Fruit fly (Drosophila melanogaster) whole organism, embryonic: ENCODE measurements around the gene sing.
A peak's percentile ranks its signal among the peaks of the same experiment; 100 is the strongest.

Experiments
- Adf1 ChIP-seq: fragments of 200-800 bp; sonication (Bioruptor generic); IDR thresholded peaks from 2 replicates; pipeline ENCODE4 v1.3.6; 2022; ENCODE audit warnings: missing biosample characterization, missing genetic modification characterization
- CG10543 ChIP-seq: fragments of 200-800 bp; sonication (Bioruptor generic); optimal IDR thresholded peaks from 3 replicates; lab custom pipeline; 2017; ENCODE audit warnings: missing biosample characterization, mild to moderate bottlenecking, missing genetic modification characterization, moderate library complexity
- CG11504 ChIP-seq: fragments of 200-800 bp; sonication (Bioruptor generic); optimal IDR thresholded peaks from 3 replicates; lab custom pipeline; 2019; ENCODE audit warnings: missing biosample characterization, mild to moderate bottlenecking, missing genetic modification characterization, moderate library complexity
- CG12071 ChIP-seq: fragments of 200-800 bp; sonication (Bioruptor generic); optimal IDR thresholded peaks from 3 replicates; lab custom pipeline; 2018; ENCODE audit warnings: missing biosample characterization, mild to moderate bottlenecking, missing genetic modification characterization
- CG1529 ChIP-seq: fragments of 200-800 bp; sonication (Bioruptor generic); optimal IDR thresholded peaks from 3 replicates; lab custom pipeline; 2018; ENCODE audit warnings: missing biosample characterization, missing genetic modification characterization
- CG2120 ChIP-seq: fragments of 200-800 bp; sonication (Bioruptor generic); optimal IDR thresholded peaks from 3 replicates; lab custom pipeline; 2016; ENCODE audit warnings: missing biosample characterization, missing genetic modification characterization
- CG2129 ChIP-seq: fragments of 200-800 bp; sonication (Bioruptor generic); IDR thresholded peaks from 2 replicates; pipeline ENCODE4 v1.3.6; 2022; ENCODE audit warnings: missing biosample characterization, missing genetic modification characterization; ENCODE audit not compliant: partially characterized antibody
- CG2678 ChIP-seq: fragments of 200-800 bp; sonication (Bioruptor generic); optimal IDR thresholded peaks from 3 replicates; lab custom pipeline; 2019; ENCODE audit warnings: missing biosample characterization, mild to moderate bottlenecking, missing genetic modification characterization, moderate library complexity
- CG3065 ChIP-seq: fragments of 200-800 bp; sonication (Bioruptor generic); optimal IDR thresholded peaks from 2 replicates; lab custom pipeline; 2016; ENCODE audit warnings: missing biosample characterization, missing genetic modification characterization
- CG31441 ChIP-seq: fragments of 200-800 bp; sonication (Bioruptor generic); IDR thresholded peaks from 2 replicates; pipeline ENCODE4 v1.3.6; 2022; ENCODE audit warnings: missing biosample characterization, missing genetic modification characterization
- CG3407 ChIP-seq: fragments of 200-800 bp; sonication (Bioruptor generic); optimal IDR thresholded peaks from 2 replicates; lab custom pipeline; 2018; ENCODE audit warnings: missing biosample characterization, mild to moderate bottlenecking, missing genetic modification characterization
- CG43689 ChIP-seq: fragments of 200-800 bp; sonication (Bioruptor generic); IDR thresholded peaks from 2 replicates; pipeline ENCODE4 v1.3.6; 2022; ENCODE audit warnings: missing biosample characterization, missing genetic modification characterization
- CG5180 ChIP-seq: fragments of 200-800 bp; sonication (Bioruptor generic); optimal IDR thresholded peaks from 3 replicates; lab custom pipeline; 2017; ENCODE audit warnings: missing biosample characterization, missing genetic modification characterization, mild to moderate bottlenecking, moderate library complexity, missing genetic modification reagents
- CG6175 ChIP-seq: fragments of 200-800 bp; sonication (Bioruptor generic); IDR thresholded peaks from 3 replicates; pipeline ENCODE4 v1.3.6; 2022; ENCODE audit warnings: missing biosample characterization, missing genetic modification characterization
- CG6683 ChIP-seq: fragments of 200-800 bp; sonication (Bioruptor generic); optimal IDR thresholded peaks from 2 replicates; lab custom pipeline; 2017; ENCODE audit warnings: missing biosample characterization, mild to moderate bottlenecking, missing genetic modification characterization, missing genetic modification reagents
- CG7556 ChIP-seq: fragments of 200-800 bp; sonication (Bioruptor generic); optimal IDR thresholded peaks from 2 replicates; lab custom pipeline; 2017; ENCODE audit warnings: missing biosample characterization, mild to moderate bottlenecking, missing genetic modification characterization
- CG7839 ChIP-seq: fragments of 200-800 bp; sonication (Bioruptor generic); optimal IDR thresholded peaks from 3 replicates; lab custom pipeline; 2018; ENCODE audit warnings: missing biosample characterization, mild to moderate bottlenecking, missing genetic modification characterization, moderate library complexity
- CG8089 ChIP-seq: fragments of 200-800 bp; sonication (Bioruptor generic); optimal IDR thresholded peaks from 3 replicates; lab custom pipeline; 2016; ENCODE audit warnings: missing biosample characterization, missing genetic modification characterization
- Dfd ChIP-seq, 2 experiments: fragments of >200 bp; optimal IDR thresholded peaks; 2 replicates each; lab custom pipeline; 2017; ENCODE audit warnings: missing biosample characterization in 2 of 2, missing genetic modification characterization in 2 of 2
- Gug ChIP-seq: fragments of 200-800 bp; sonication (Bioruptor generic); IDR thresholded peaks from 4 replicates; pipeline ENCODE4 v1.3.6; 2022; ENCODE audit warnings: missing biosample characterization, missing genetic modification characterization
- Hsf ChIP-seq: fragments of 200-800 bp; sonication (Bioruptor generic); optimal IDR thresholded peaks from 3 replicates; lab custom pipeline; 2016; ENCODE audit warnings: missing biosample characterization, missing genetic modification characterization
- Neu2 ChIP-seq: fragments of 200-800 bp; sonication (Bioruptor generic); optimal IDR thresholded peaks from 3 replicates; lab custom pipeline; 2016; ENCODE audit warnings: missing biosample characterization, missing genetic modification characterization, borderline replicate concordance
- Optix ChIP-seq: fragments of 200-800 bp; sonication (Bioruptor generic); IDR thresholded peaks from 3 replicates; pipeline ENCODE4 v1.3.6; 2022; ENCODE audit warnings: missing biosample characterization, missing genetic modification characterization
- Scr ChIP-seq: fragments of 200-800 bp; sonication (Bioruptor generic); IDR thresholded peaks from 2 replicates; pipeline ENCODE4 v1.3.6; 2022; ENCODE audit warnings: missing biosample characterization, missing genetic modification characterization; ENCODE audit not compliant: partially characterized antibody
- Sox100B ChIP-seq: fragments of 200-800 bp; sonication (Bioruptor generic); optimal IDR thresholded peaks from 3 replicates; lab custom pipeline; 2018; ENCODE audit warnings: missing biosample characterization, mild to moderate bottlenecking, missing genetic modification characterization
- Sox102F ChIP-seq: fragments of 200-800 bp; sonication (Bioruptor generic); optimal IDR thresholded peaks from 2 replicates; lab custom pipeline; 2018; ENCODE audit warnings: missing biosample characterization, mild to moderate bottlenecking, missing genetic modification characterization, moderate library complexity
- ara ChIP-seq: fragments of 200-800 bp; sonication (Bioruptor generic); IDR thresholded peaks from 2 replicates; pipeline ENCODE4 v1.3.6; 2022; ENCODE audit warnings: missing biosample characterization, missing genetic modification characterization
- bcd ChIP-seq: fragments of 200-800 bp; sonication (Bioruptor generic); optimal IDR thresholded peaks from 2 replicates; lab custom pipeline; 2017; ENCODE audit warnings: missing biosample characterization, mild to moderate bottlenecking, missing genetic modification characterization
- bowl ChIP-seq: fragments of 200-800 bp; sonication (Bioruptor generic); IDR thresholded peaks from 2 replicates; pipeline ENCODE4 v1.3.6; 2022; ENCODE audit warnings: missing biosample characterization, missing genetic modification characterization
- caup ChIP-seq: fragments of 200-800 bp; sonication (Bioruptor generic); optimal IDR thresholded peaks from 3 replicates; lab custom pipeline; 2017; ENCODE audit warnings: missing biosample characterization, mild to moderate bottlenecking, missing genetic modification characterization, moderate library complexity; ENCODE audit not compliant: severe bottlenecking
- chinmo ChIP-seq: fragments of 200-800 bp; sonication (Bioruptor generic); IDR thresholded peaks from 4 replicates; pipeline ENCODE4 v1.3.6; 2022; ENCODE audit warnings: missing biosample characterization, missing genetic modification characterization; ENCODE audit not compliant: partially characterized antibody
- croc ChIP-seq: fragments of 200-800 bp; sonication (Bioruptor generic); conservative IDR thresholded peaks from 3 replicates; pipeline ENCODE4 v1.3.6; 2022; ENCODE audit warnings: missing biosample characterization, missing genetic modification characterization
- dati ChIP-seq: fragments of 200-800 bp; sonication (Bioruptor generic); IDR thresholded peaks from 2 replicates; pipeline ENCODE4 v1.3.6; 2022; ENCODE audit warnings: missing biosample characterization, missing genetic modification characterization
- dimm ChIP-seq: fragments of 200-800 bp; sonication (Bioruptor generic); IDR thresholded peaks from 2 replicates; pipeline ENCODE4 v1.3.6; 2022; ENCODE audit warnings: missing biosample characterization, missing genetic modification characterization
- dpn ChIP-seq, 2 experiments: fragments of 200-800 bp; sonication (Bioruptor generic); optimal IDR thresholded peaks; 3 replicates each; lab custom pipeline; 2016; ENCODE audit warnings: missing biosample characterization in 2 of 2, missing genetic modification characterization in 2 of 2
- dysf ChIP-seq: fragments of 200-800 bp; sonication (Bioruptor generic); IDR thresholded peaks from 3 replicates; pipeline ENCODE4 v1.3.6; 2022; ENCODE audit warnings: missing biosample characterization, missing genetic modification characterization
- lilli ChIP-seq: fragments of 200-800 bp; sonication (Bioruptor generic); optimal IDR thresholded peaks from 3 replicates; lab custom pipeline; 2016; ENCODE audit warnings: missing biosample characterization, missing genetic modification characterization
- luna ChIP-seq: fragments of 200-800 bp; sonication (Bioruptor generic); optimal IDR thresholded peaks from 2 replicates; lab custom pipeline; 2016; ENCODE audit warnings: missing biosample characterization, missing genetic modification characterization
- pan ChIP-seq, 4 experiments: fragments of >200 bp in 3 of 4; fragments of 200-800 bp in 1 of 4; sonication (Bioruptor generic) in 1 of 4; optimal IDR thresholded peaks in 3 of 4; IDR thresholded peaks in 1 of 4; 2 replicates each; pipeline versions ENCODE4 v1.3.6 to Lab custom; 2017 to 2022; ENCODE audit warnings: missing biosample characterization in 2 of 4, missing genetic modification characterization in 2 of 4, mixed read lengths in 1 of 4
- ranshi ChIP-seq: fragments of 200-800 bp; sonication (Bioruptor generic); IDR thresholded peaks from 2 replicates; pipeline ENCODE4 v1.3.6; 2022; ENCODE audit warnings: missing biosample characterization, missing genetic modification characterization
- row ChIP-seq: fragments of 200-800 bp; sonication (Bioruptor generic); IDR thresholded peaks from 3 replicates; pipeline ENCODE4 v1.3.6; 2022; ENCODE audit warnings: missing biosample characterization, missing genetic modification characterization
- shn ChIP-seq: fragments of 200-800 bp; sonication (Bioruptor generic); optimal IDR thresholded peaks from 3 replicates; lab custom pipeline; 2016; ENCODE audit warnings: missing biosample characterization, missing genetic modification characterization
- so ChIP-seq: fragments of 200-800 bp; sonication (Bioruptor generic); IDR thresholded peaks from 3 replicates; pipeline ENCODE4 v1.3.6; 2022; ENCODE audit warnings: missing biosample characterization, missing genetic modification characterization
- sqz ChIP-seq: fragments of 200-800 bp; sonication (Bioruptor generic); optimal IDR thresholded peaks from 3 replicates; lab custom pipeline; 2018; ENCODE audit warnings: missing biosample characterization, mild to moderate bottlenecking, missing genetic modification characterization
- stc ChIP-seq: fragments of 200-800 bp; sonication (Bioruptor generic); IDR thresholded peaks from 2 replicates; pipeline ENCODE4 v1.3.6; 2022; ENCODE audit warnings: missing biosample characterization, missing genetic modification characterization
- trem ChIP-seq: fragments of 200-800 bp; optimal IDR thresholded peaks from 3 replicates; lab custom pipeline; 2019; ENCODE audit warnings: missing biosample characterization, mild to moderate bottlenecking, missing genetic modification characterization, moderate library complexity
- vvl ChIP-seq: fragments of 200-800 bp; sonication (Bioruptor generic); IDR thresholded peaks from 2 replicates; pipeline ENCODE4 v1.3.6; 2022; ENCODE audit warnings: missing biosample characterization, missing genetic modification characterization

The sing gene

DNA sequence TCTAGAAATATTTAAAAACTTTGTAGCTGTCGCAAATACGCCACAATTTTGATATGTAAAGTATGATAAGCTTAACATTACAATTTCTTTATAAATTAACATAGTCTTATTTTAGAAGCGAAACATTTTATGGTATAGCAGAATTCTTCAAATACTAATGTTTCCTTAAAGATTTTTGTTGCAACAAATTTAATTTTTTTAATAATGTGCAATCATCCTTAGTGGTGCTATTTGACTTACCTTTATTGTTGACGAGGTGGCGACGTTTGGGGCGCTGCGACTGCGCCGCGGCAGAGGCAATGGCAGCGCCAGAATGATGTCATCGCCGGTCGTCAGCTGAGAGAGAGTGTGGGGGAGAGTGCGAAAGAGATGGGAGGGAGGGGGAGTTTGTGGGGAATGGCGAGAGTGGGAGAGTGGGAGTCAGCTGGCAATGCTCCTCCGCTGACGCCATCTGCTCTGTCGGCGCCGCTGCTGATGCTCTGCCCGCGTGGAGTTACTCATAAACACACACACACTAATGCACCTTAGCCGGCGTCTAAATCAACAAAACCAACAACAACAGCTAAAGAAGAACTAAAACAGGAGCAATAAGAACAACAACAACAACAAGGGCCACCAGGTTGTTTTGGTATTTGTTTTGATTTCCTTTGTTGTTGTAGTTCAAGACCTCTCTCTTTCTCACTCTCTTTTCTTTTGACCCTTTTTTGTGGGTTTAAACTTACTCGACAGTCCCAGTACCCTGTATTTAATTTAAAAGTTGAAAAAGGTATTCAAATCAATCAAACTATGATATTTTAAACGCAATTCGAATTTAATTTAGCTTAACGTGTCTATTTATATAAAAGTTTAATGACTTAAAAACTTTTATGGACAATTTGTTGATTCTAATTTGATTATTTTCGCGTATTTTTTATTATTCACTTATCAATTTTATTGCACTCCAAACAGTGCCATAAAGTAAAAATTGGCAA is 44.4 kb downstream of the sing start (continued):
- peak; percentile 28 for TF ChIP-seq caup
- peak; percentile 63 for TF ChIP-seq CG3407 (GFP tag; lab: Kevin White, UChicago)
- TF ChIP-seq Sox102F (GFP tag; lab: Kevin White, UChicago) = peak; percentile 86
- TF ChIP-seq Hsf (GFP tag; lab: Kevin White, UChicago) = peak; percentile 63
- TF ChIP-seq Sox100B (GFP tag; lab: Kevin White, UChicago) = peak; percentile 65
- TF ChIP-seq CG3065 (GFP tag; lab: Kevin White, UChicago) = no peak
- TF ChIP-seq croc (GFP tag; lab: Robert Waterston, UW) = peak; percentile 45; the same call in 2 of the 3 replicates
- TF ChIP-seq shn (GFP tag; lab: Kevin White, UChicago) = peak; percentile 25
- TF ChIP-seq CG8089 (GFP tag; lab: Kevin White, UChicago) = no peak
- TF ChIP-seq dimm (GFP tag; lab: Robert Waterston, UW) = 0 out of 2 replicates have a peak, but pooled peaks have one; percentile 22
- TF ChIP-seq trem (tag; lab: Kevin White, UChicago) = peak; percentile 13
- TF ChIP-seq Adf1 (GFP tag; lab: Robert Waterston, UW) = peak; percentile 97
- TF ChIP-seq luna = no peak
- peak; percentile 51 for TF ChIP-seq vvl
- TF ChIP-seq stc = peak; percentile 59
- TF ChIP-seq dati (GFP tag; lab: Robert Waterston, UW) = no peak
- TF ChIP-seq CG43689 (GFP tag; lab: Robert Waterston, UW) = peak; percentile 19; the same call in 1 of the 2 replicates
- TF ChIP-seq so (GFP tag; lab: Robert Waterston, UW) = peak; percentile 68; the same call in 2 of the 3 replicates
- peak; percentile 73 for TF ChIP-seq CG7839 (tag; lab: Kevin White, UChicago)
- TF ChIP-seq sqz (GFP tag; lab: Kevin White, UChicago) = no peak
- TF ChIP-seq CG6683 (GFP tag; lab: Kevin White, UChicago) = no peak
- TF ChIP-seq bcd (GFP tag; lab: Kevin White, UChicago) = peak; percentile 60
- peak; percentile 17 for TF ChIP-seq CG12071 (GFP tag; lab: Kevin White, UChicago)
- TF ChIP-seq CG10543 = peak; percentile 38
- TF ChIP-seq Scr (GFP tag; lab: Robert Waterston, UW) = no peak
- TF ChIP-seq Optix (GFP tag; lab: Robert Waterston, UW) = no peak
- peak; percentile 55; the same call in 1 of the 2 replicates for TF ChIP-seq ara (GFP tag; lab: Robert Waterston, UW)
- TF ChIP-seq Gug (GFP tag; lab: Robert Waterston, UW) = peak; percentile 12; the same call in 1 of the 4 replicates
- TF ChIP-seq dysf = peak; percentile 81
- peak; percentile 86 for TF ChIP-seq CG11504
- no peak for TF ChIP-seq CG2129 (GFP tag; lab: Robert Waterston, UW)
- TF ChIP-seq CG6175 (GFP tag; lab: Robert Waterston, UW) = no peak
- no peak for TF ChIP-seq Neu2 (GFP tag; lab: Kevin White, UChicago)
- TF ChIP-seq CG31441 (GFP tag; lab: Robert Waterston, UW) = peak; percentile 83
- TF ChIP-seq chinmo (GFP tag; lab: Robert Waterston, UW) = 0 out of 4 replicates have a peak, but pooled peaks have one; percentile 53
- peak; percentile 50 for TF ChIP-seq CG5180 (GFP tag; lab: Kevin White, UChicago)
- TF ChIP-seq pan (optimal IDR thresholded peaks at IDR 0.05; lab: Kevin White, UChicago) = no peak
- TF ChIP-seq pan (GFP tag; optimal IDR thresholded peaks at IDR 0.05 in 1 of 2, IDR thresholded peaks at IDR 0.05 in 1 of 2) = peak in 1 of 2 experiments; percentile 53
- no peak for TF ChIP-seq bowl (GFP tag; lab: Robert Waterston, UW)
- TF ChIP-seq row (GFP tag; lab: Robert Waterston, UW) = peak; percentile 83
- peak; percentile 76 for TF ChIP-seq CG2678
- TF ChIP-seq ranshi (GFP tag; lab: Robert Waterston, UW) = no peak
- TF ChIP-seq Dfd (GFP tag; optimal IDR thresholded peaks at IDR 0.05; lab: Kevin White, UChicago) = no peak
- peak; percentile 88 for TF ChIP-seq CG7556
- peak; percentile 86 for TF ChIP-seq CG2120 (GFP tag; lab: Kevin White, UChicago)
- TF ChIP-seq lilli (GFP tag; lab: Kevin White, UChicago) = peak; percentile 74
- peak; percentile 67 for TF ChIP-seq CG1529 (GFP tag; lab: Kevin White, UChicago)
- peak; percentile 69 to 72 for TF ChIP-seq dpn (GFP tag; optimal IDR thresholded peaks at IDR 0.05; lab: Kevin White, UChicago)
